Worm (Caenorhabditis elegans) whole organism, young adult: Measurements from ENCODE around the gene F37B12.1.

Experiments
- B0019.2 ChIP-seq: fragments of 200-800 bp; sonication (Bioruptor generic); conservative IDR thresholded peaks from 2 replicates; pipeline ENCODE4 v1.3.6; 2022; ENCODE audit warnings: missing genetic modification reagents, missing genetic modification characterization, missing compliant biosample characterization
- B0336.3 ChIP-seq: fragments of 200-800 bp; sonication (Bioruptor generic); IDR thresholded peaks from 2 replicates; pipeline ENCODE4 v1.3.6; 2022; ENCODE audit warnings: missing genetic modification characterization, missing compliant biosample characterization
- C06A6.2 ChIP-seq: fragments of 200-800 bp; sonication (Bioruptor generic); conservative IDR thresholded peaks from 2 replicates; pipeline ENCODE4 v1.3.6; 2022; ENCODE audit warnings: missing genetic modification characterization, missing compliant biosample characterization
- F22D6.2 ChIP-seq: sonication (generic microtip); optimal IDR thresholded peaks from 2 replicates; lab custom pipeline; 2016; ENCODE audit warnings: mild to moderate bottlenecking, missing genetic modification characterization, missing compliant biosample characterization
- F49E8.2 ChIP-seq: sonication (generic microtip); optimal IDR thresholded peaks from 3 replicates; lab custom pipeline; 2017; ENCODE audit warnings: missing genetic modification characterization, mild to moderate bottlenecking, missing compliant biosample characterization, antibody characterized with exemption, moderate library complexity; ENCODE audit not compliant: insufficient read depth
- F55B11.4 ChIP-seq: sonication (generic microtip); optimal IDR thresholded peaks from 2 replicates; lab custom pipeline; 2016; ENCODE audit warnings: missing compliant biosample characterization, missing genetic modification characterization, borderline replicate concordance; ENCODE audit not compliant: insufficient read depth
- F57C9.4 ChIP-seq: sonication (generic microtip); optimal IDR thresholded peaks from 2 replicates; lab custom pipeline; 2017; ENCODE audit warnings: mild to moderate bottlenecking, missing genetic modification characterization, missing compliant biosample characterization
- K11D2.4 ChIP-seq: fragments of 200-800 bp; sonication (Bioruptor generic); IDR thresholded peaks from 2 replicates; pipeline ENCODE4 v1.3.6; 2022; ENCODE audit warnings: missing genetic modification reagents, missing genetic modification characterization, missing compliant biosample characterization
- K12H6.12 ChIP-seq: fragments of 200-800 bp; sonication (Bioruptor generic); optimal IDR thresholded peaks from 2 replicates; lab custom pipeline; 2018; ENCODE audit warnings: mild to moderate bottlenecking, missing genetic modification characterization, missing compliant biosample characterization
- ZK185.1 ChIP-seq: sonication (generic microtip); optimal IDR thresholded peaks from 2 replicates; lab custom pipeline; 2016; ENCODE audit warnings: mild to moderate bottlenecking, missing genetic modification characterization, missing compliant biosample characterization; ENCODE audit not compliant: poor library complexity, severe bottlenecking
- attf-5 ChIP-seq: fragments of 200-800 bp; sonication (Bioruptor generic); optimal IDR thresholded peaks from 2 replicates; lab custom pipeline; 2018; ENCODE audit warnings: mild to moderate bottlenecking, missing genetic modification characterization, missing compliant biosample characterization
- cebp-1 ChIP-seq, 2 experiments: fragments of 200-800 bp in 1 of 2; sonication (Bioruptor generic) in 1 of 2; sonication (generic microtip) in 1 of 2; IDR thresholded peaks in 1 of 2; optimal IDR thresholded peaks in 1 of 2; 2 replicates each; pipeline versions ENCODE4 v1.3.6 to Lab custom; 2017 to 2022; ENCODE audit warnings: missing compliant biosample characterization in 2 of 2, missing genetic modification characterization in 2 of 2, mild to moderate bottlenecking in 1 of 2, missing genetic modification reagents in 1 of 2, moderate library complexity in 1 of 2
- cebp-2 ChIP-seq: fragments of 200-800 bp; sonication (Bioruptor generic); IDR thresholded peaks from 2 replicates; pipeline ENCODE4 v1.3.6; 2022; ENCODE audit warnings: missing genetic modification characterization, missing compliant biosample characterization
- ceh-40 ChIP-seq: fragments of 200-800 bp; sonication (Bioruptor generic); IDR thresholded peaks from 2 replicates; pipeline ENCODE4 v1.3.6; 2022; ENCODE audit warnings: missing genetic modification characterization, missing compliant biosample characterization
- ceh-58 ChIP-seq: fragments of 200-800 bp; sonication (Bioruptor generic); IDR thresholded peaks from 2 replicates; pipeline ENCODE4 v1.3.6; 2022; ENCODE audit warnings: missing genetic modification characterization, missing compliant biosample characterization
- chd-7 ChIP-seq: sonication (generic microtip); optimal IDR thresholded peaks from 2 replicates; lab custom pipeline; 2016; ENCODE audit warnings: mild to moderate bottlenecking, missing genetic modification characterization, moderate library complexity, missing compliant biosample characterization
- dpl-1 ChIP-seq: fragments of 150-350 bp; optimal IDR thresholded peaks from 2 replicates; lab custom pipeline; 2014; ENCODE audit warnings: missing biosample characterization, missing genetic modification reagents, missing genetic modification characterization
- egl-44 ChIP-seq: fragments of 200-800 bp; sonication (Bioruptor generic); IDR thresholded peaks from 2 replicates; pipeline ENCODE4 v1.3.6; 2022; ENCODE audit warnings: missing genetic modification reagents, missing genetic modification characterization, missing compliant biosample characterization
- ekl-4 ChIP-seq: fragments of 200-800 bp; sonication (Bioruptor generic); IDR thresholded peaks from 2 replicates; pipeline ENCODE4 v1.3.6; 2022; ENCODE audit warnings: missing genetic modification reagents, missing genetic modification characterization, missing compliant biosample characterization
- gei-17 ChIP-seq: fragments of 200-800 bp; sonication (Bioruptor generic); optimal IDR thresholded peaks from 2 replicates; lab custom pipeline; 2018; ENCODE audit warnings: mild to moderate bottlenecking, missing genetic modification characterization, missing compliant biosample characterization
- him-1 ChIP-seq: sonication (generic microtip); optimal IDR thresholded peaks from 2 replicates; lab custom pipeline; 2016; ENCODE audit warnings: missing genotype, missing genetic modification reagents, missing genetic modification characterization, missing compliant biosample characterization
- hsf-1 ChIP-seq: fragments of 200-800 bp; sonication (Bioruptor generic); IDR thresholded peaks from 2 replicates; pipeline ENCODE4 v1.3.6; 2022; ENCODE audit warnings: missing genetic modification reagents, missing genetic modification characterization, missing compliant biosample characterization
- let-526 ChIP-seq: fragments of 200-800 bp; sonication (Bioruptor generic); IDR thresholded peaks from 2 replicates; pipeline ENCODE4 v1.3.6; 2022; ENCODE audit warnings: missing genetic modification reagents, missing genetic modification characterization, missing compliant biosample characterization
- let-607 ChIP-seq, 2 experiments: fragments of 200-800 bp in 1 of 2; sonication (Bioruptor generic) in 1 of 2; sonication (generic microtip) in 1 of 2; optimal IDR thresholded peaks; 2 replicates each; lab custom pipeline; 2016 to 2018; ENCODE audit warnings: mild to moderate bottlenecking in 2 of 2, missing compliant biosample characterization in 2 of 2, missing genetic modification characterization in 2 of 2, moderate library complexity in 2 of 2, missing genotype in 1 of 2
- lin-26 ChIP-seq: fragments of 200-800 bp; sonication (Bioruptor generic); IDR thresholded peaks from 2 replicates; pipeline ENCODE4 v1.3.6; 2022; ENCODE audit warnings: missing genetic modification reagents, missing genetic modification characterization, missing compliant biosample characterization
- lin-35 ChIP-seq, 3 experiments: fragments of 150-350 bp in 2 of 3; sonication (generic microtip) in 1 of 3; optimal IDR thresholded peaks; 2 replicates each; lab custom pipeline; 2014 to 2018; ENCODE audit warnings: missing biosample characterization in 3 of 3, missing genetic modification characterization in 3 of 3, missing genetic modification reagents in 3 of 3
- madf-6 ChIP-seq: fragments of 200-800 bp; sonication (Bioruptor generic); IDR thresholded peaks from 2 replicates; pipeline ENCODE4 v1.3.6; 2022; ENCODE audit warnings: missing genetic modification reagents, missing genetic modification characterization, missing compliant biosample characterization
- mes-4 ChIP-seq: sonication (generic microtip); optimal IDR thresholded peaks from 2 replicates; lab custom pipeline; 2016; ENCODE audit warnings: missing genotype, missing genetic modification characterization, missing compliant biosample characterization
- nfya-1 ChIP-seq: sonication (generic microtip); optimal IDR thresholded peaks from 2 replicates; lab custom pipeline; 2017; ENCODE audit warnings: antibody characterized with exemption, missing compliant biosample characterization, missing genetic modification characterization, borderline replicate concordance; ENCODE audit not compliant: insufficient read depth
- nfya-2 ChIP-seq: fragments of 200-800 bp; sonication (Bioruptor generic); IDR thresholded peaks from 2 replicates; pipeline ENCODE4 v1.3.6; 2022; ENCODE audit warnings: missing genetic modification reagents, missing genetic modification characterization, missing compliant biosample characterization
- nfyb-1 ChIP-seq: fragments of 200-800 bp; sonication (Bioruptor generic); IDR thresholded peaks from 2 replicates; pipeline ENCODE4 v1.3.6; 2022; ENCODE audit warnings: missing genetic modification reagents, missing genetic modification characterization, missing compliant biosample characterization
- nhr-27 ChIP-seq: fragments of 200-800 bp; sonication (Bioruptor generic); optimal IDR thresholded peaks from 2 replicates; lab custom pipeline; 2018; ENCODE audit warnings: mild to moderate bottlenecking, missing genetic modification characterization, moderate library complexity, missing compliant biosample characterization
- nhr-80 ChIP-seq: sonication (generic microtip); optimal IDR thresholded peaks from 2 replicates; lab custom pipeline; 2016; ENCODE audit warnings: missing genetic modification characterization, missing compliant biosample characterization
- pbrm-1 ChIP-seq: fragments of 200-800 bp; sonication (Bioruptor generic); IDR thresholded peaks from 2 replicates; pipeline ENCODE4 v1.3.6; 2022; ENCODE audit warnings: missing genetic modification reagents, missing genetic modification characterization, missing compliant biosample characterization
- pha-4 ChIP-seq: fragments of 150-350 bp; sonication (generic microtip); optimal IDR thresholded peaks from 2 replicates; lab custom pipeline; 2014; ENCODE audit warnings: missing biosample characterization, missing genetic modification reagents, missing genetic modification characterization
- repo-1 ChIP-seq: sonication (generic microtip); optimal IDR thresholded peaks from 2 replicates; lab custom pipeline; 2017; ENCODE audit warnings: mild to moderate bottlenecking, missing genetic modification characterization, missing compliant biosample characterization
- snpc-1.1 ChIP-seq: sonication (generic microtip); optimal IDR thresholded peaks from 2 replicates; lab custom pipeline; 2017; ENCODE audit warnings: missing genetic modification characterization, mild to moderate bottlenecking, missing compliant biosample characterization, antibody characterized with exemption, moderate library complexity, missing genotype, missing genetic modification reagents; ENCODE audit not compliant: insufficient read depth
- snpc-1.3 ChIP-seq: sonication (generic microtip); optimal IDR thresholded peaks from 2 replicates; lab custom pipeline; 2017; ENCODE audit warnings: missing genetic modification characterization, mild to moderate bottlenecking, missing compliant biosample characterization, antibody characterized with exemption, moderate library complexity, missing genotype, missing genetic modification reagents; ENCODE audit not compliant: insufficient read depth
- snpc-4 ChIP-seq, 5 experiments: fragments of 150-350 bp in 1 of 5; sonication (generic microtip) in 4 of 5; optimal IDR thresholded peaks; 2 replicates each; lab custom pipeline; 2014 to 2018; ENCODE audit warnings: missing genetic modification characterization in 5 of 5, missing biosample characterization in 3 of 5, antibody characterized with exemption in 2 of 5, mild to moderate bottlenecking in 2 of 5, missing compliant biosample characterization in 2 of 5, missing genotype in 2 of 5, moderate library complexity in 2 of 5, missing genetic modification reagents in 1 of 5
- tbx-9 ChIP-seq: sonication (generic microtip); optimal IDR thresholded peaks from 2 replicates; lab custom pipeline; 2016; ENCODE audit warnings: borderline replicate concordance, missing genetic modification characterization, inconsistent platforms, missing compliant biosample characterization
- tlf-1 ChIP-seq: fragments of 200-800 bp; sonication (Bioruptor generic); optimal IDR thresholded peaks from 2 replicates; lab custom pipeline; 2018; ENCODE audit warnings: mild to moderate bottlenecking, missing genetic modification characterization, missing compliant biosample characterization
- xnd-1 ChIP-seq: sonication (generic microtip); optimal IDR thresholded peaks from 2 replicates; lab custom pipeline; 2016; ENCODE audit warnings: missing genotype, missing genetic modification reagents, missing genetic modification characterization, missing compliant biosample characterization
- zfh-2 ChIP-seq: fragments of 200-800 bp; sonication (Bioruptor generic); conservative IDR thresholded peaks from 2 replicates; pipeline ENCODE4 v1.3.6; 2022; ENCODE audit warnings: missing genetic modification reagents, missing genetic modification characterization, missing compliant biosample characterization
- ztf-6 ChIP-seq: fragments of 200-800 bp; sonication (Bioruptor generic); IDR thresholded peaks from 2 replicates; pipeline ENCODE4 v1.3.6; 2022; ENCODE audit warnings: missing genetic modification reagents, missing genetic modification characterization, missing compliant biosample characterization

Gene F37B12.1

ce11 chrII:9059010-9059409 is 29.9 kb upstream of the F37B12.1 start:
- TF ChIP-seq xnd-1 (no peak), cebp-2 (GFP tag; lab: Robert Waterston, UW) (no peak), B0019.2 (GFP tag; lab: Robert Waterston, UW) (no peak), him-1 (tag; lab: Kevin White, UChicago) (no peak), nfya-2 (GFP tag; lab: Robert Waterston, UW) (no peak), snpc-1.3 (tag; lab: Kevin White, UChicago) (no peak), repo-1 (tag; lab: Kevin White, UChicago) (no peak), K11D2.4 (GFP tag; lab: Robert Waterston, UW) (no peak), egl-44 (GFP tag; lab: Robert Waterston, UW) (no peak), nfya-1 (tag; lab: Kevin White, UChicago) (no peak), tlf-1 (no peak), ceh-40 (GFP tag; lab: Robert Waterston, UW) (no peak), F55B11.4 (no peak), mes-4 (no peak), ztf-6 (GFP tag; lab: Robert Waterston, UW) (no peak), let-607 (tag; optimal IDR thresholded peaks at IDR 0.05; lab: Kevin White, UChicago) (no peak), tbx-9 (tag; lab: Kevin White, UChicago) (no peak)

DNA sequence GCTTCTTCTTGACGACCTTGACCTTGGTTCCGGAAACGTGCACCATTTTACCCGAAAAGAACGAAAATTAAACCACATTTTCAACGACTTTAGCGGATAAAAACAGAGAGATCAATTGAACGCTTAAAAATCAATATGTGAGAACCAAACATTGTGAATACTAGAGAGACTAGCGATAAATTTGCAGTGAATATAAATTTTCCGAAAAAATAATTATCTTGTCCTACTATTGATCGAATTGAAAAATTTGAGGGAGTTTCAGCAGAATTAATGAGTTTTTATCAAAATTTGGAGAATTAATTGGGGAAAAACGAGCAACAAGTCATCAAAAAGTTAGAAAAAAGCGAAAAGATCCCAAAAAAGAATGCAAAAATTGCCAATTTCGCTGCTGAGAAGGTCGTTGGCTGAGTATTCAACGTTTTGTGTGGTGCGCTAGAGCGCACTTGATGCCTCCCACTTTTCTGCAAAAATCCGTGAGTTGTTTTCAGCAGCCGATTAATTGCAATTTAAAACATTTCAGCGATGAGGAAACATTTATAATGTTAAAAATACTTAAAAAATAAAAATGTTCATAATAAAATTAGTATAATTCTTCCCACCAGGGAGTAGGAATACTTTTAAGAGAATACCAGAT is 28.1 kb upstream of the F37B12.1 start, which contains the start of gene rpl-32:
Gene rpl-32, minus strand, starts transcription at position 51 of the 634 bp plus-strand sequence.
- TF ChIP-seq gei-17 (GFP tag; lab: Kevin White, UChicago) (no peak), ceh-58 (no peak), lin-35 (GFP tag; optimal IDR thresholded peaks at IDR 0.05; lab: Kevin White, UChicago) (peak in 1 of 3 experiments; percentile 55), C06A6.2 (GFP tag; lab: Robert Waterston, UW) (no peak), F22D6.2 (tag; lab: Kevin White, UChicago) (no peak), chd-7 (tag; lab: Kevin White, UChicago) (no peak), attf-5 (GFP tag; lab: Kevin White, UChicago) (peak; percentile 91), hsf-1 (GFP tag; lab: Robert Waterston, UW) (no peak), snpc-1.1 (no peak), tbx-9 (tag; lab: Kevin White, UChicago) (no peak), ekl-4 (GFP tag; lab: Robert Waterston, UW) (no peak), zfh-2 (no peak), K12H6.12 (peak; percentile 19), nfyb-1 (GFP tag; lab: Robert Waterston, UW) (0 out of 2 replicates have a peak, but pooled peaks have one; percentile 46), nhr-27 (no peak), B0336.3 (GFP tag; lab: Robert Waterston, UW) (no peak), F49E8.2 (tag; lab: Kevin White, UChicago) (peak; percentile 39), snpc-4 (GFP tag; optimal IDR thresholded peaks at IDR 0.05; lab: Kevin White, UChicago) (no peak), snpc-4 (tag; optimal IDR thresholded peaks at IDR 0.05; lab: Kevin White, UChicago) (peak; percentile 8 to 26 (median 20)), dpl-1 (GFP tag; lab: Kevin White, UChicago) (peak; percentile 9), xnd-1 (no peak), ZK185.1 (tag; lab: Kevin White, UChicago) (peak; percentile 26), madf-6 (GFP tag; lab: Robert Waterston, UW) (peak; percentile 63; the same call in 1 of the 2 replicates), pbrm-1 (GFP tag; lab: Robert Waterston, UW) (peak; percentile 66), lin-26 (GFP tag; lab: Robert Waterston, UW) (no peak), cebp-1 (GFP tag; IDR thresholded peaks at IDR 0.05; lab: Robert Waterston, UW) (no peak; the same call in 1 of the 2 replicates), cebp-1 (tag; optimal IDR thresholded peaks at IDR 0.05; lab: Kevin White, UChicago) (peak; percentile 69), let-526 (GFP tag; lab: Robert Waterston, UW) (no peak), nhr-80 (tag; lab: Kevin White, UChicago) (peak; percentile 57), pha-4 (tag; lab: Kevin White, UChicago) (no peak), F57C9.4 (tag; lab: Kevin White, UChicago) (no peak)
